Worm (Caenorhabditis elegans) whole organism, L4 larva: ENCODE measurements around the gene F38C2.1.
A peak's percentile ranks its signal among the peaks of the same experiment; 100 is the strongest.

ENCODE experiments used
- D1046.2 ChIP-seq: fragments of 200-800 bp; sonication (Bioruptor generic); IDR thresholded peaks from 2 replicates; pipeline ENCODE4 v1.3.6; 2022; ENCODE audit warnings: missing genetic modification characterization, missing compliant biosample characterization
- F37D6.2 ChIP-seq: sonication (generic microtip); optimal IDR thresholded peaks from 2 replicates; lab custom pipeline; 2016; ENCODE audit warnings: mild to moderate bottlenecking, missing genetic modification characterization, missing compliant biosample characterization
- Y5F2A.4 ChIP-seq: fragments of 200-800 bp; sonication (Bioruptor generic); optimal IDR thresholded peaks from 2 replicates; lab custom pipeline; 2018; ENCODE audit warnings: mild to moderate bottlenecking, missing genetic modification characterization, missing compliant biosample characterization
- Y75B8A.6 ChIP-seq: fragments of 200-800 bp; sonication (Bioruptor generic); IDR thresholded peaks from 2 replicates; pipeline ENCODE4 v1.3.6; 2022; ENCODE audit warnings: missing genetic modification reagents, missing genetic modification characterization, missing compliant biosample characterization
- aha-1 ChIP-seq: fragments of 150-350 bp; peaks from one replicate; lab custom pipeline; 2014; ENCODE audit warnings: missing biosample characterization, missing genetic modification characterization
- aly-2 ChIP-seq: sonication (generic microtip); optimal IDR thresholded peaks from 2 replicates; lab custom pipeline; 2018; ENCODE audit warnings: missing biosample characterization, missing genetic modification characterization
- ama-1 ChIP-seq: fragments of 150-350 bp; optimal IDR thresholded peaks from 2 replicates; lab custom pipeline; 2014; ENCODE audit warnings: inconsistent platforms, mixed read lengths
- arid-1 ChIP-seq: fragments of 200-800 bp; sonication (Bioruptor generic); conservative IDR thresholded peaks from 2 replicates; pipeline ENCODE4 v1.3.6; 2022; ENCODE audit warnings: missing genetic modification reagents, missing genetic modification characterization, missing compliant biosample characterization
- ceh-20 ChIP-seq: fragments of 200-800 bp; sonication (Bioruptor generic); IDR thresholded peaks from 2 replicates; pipeline ENCODE4 v1.3.6; 2022; ENCODE audit warnings: missing genetic modification reagents, missing genetic modification characterization, missing compliant biosample characterization
- ceh-32 ChIP-seq: sonication (generic microtip); optimal IDR thresholded peaks from 2 replicates; lab custom pipeline; 2016; ENCODE audit warnings: mild to moderate bottlenecking, missing genetic modification characterization, missing compliant biosample characterization; ENCODE audit not compliant: poor library complexity
- ceh-44 ChIP-seq: fragments of 200-800 bp; sonication (Bioruptor generic); IDR thresholded peaks from 2 replicates; pipeline ENCODE4 v1.3.6; 2022; ENCODE audit warnings: missing genetic modification reagents, missing genetic modification characterization, missing compliant biosample characterization
- ceh-82 ChIP-seq: sonication (generic microtip); optimal IDR thresholded peaks from 2 replicates; lab custom pipeline; 2017; ENCODE audit warnings: missing biosample characterization, missing genetic modification characterization
- cey-2 ChIP-seq: sonication (generic microtip); optimal IDR thresholded peaks from 3 replicates; lab custom pipeline; 2017; ENCODE audit warnings: missing genetic modification characterization, mild to moderate bottlenecking, missing compliant biosample characterization, antibody characterized with exemption, borderline replicate concordance; ENCODE audit not compliant: insufficient read depth
- ctbp-1 ChIP-seq: fragments of 200-800 bp; sonication (Bioruptor generic); IDR thresholded peaks from 2 replicates; pipeline ENCODE4 v1.3.6; 2022; ENCODE audit warnings: missing genetic modification reagents, missing genetic modification characterization, missing compliant biosample characterization
- daf-16 ChIP-seq, 3 experiments: sonication (generic microtip); optimal IDR thresholded peaks; 2 replicates each; lab custom pipeline; 2016 to 2017; ENCODE audit warnings: missing genetic modification characterization in 3 of 3, missing genetic modification reagents in 3 of 3, mild to moderate bottlenecking in 2 of 3, missing compliant biosample characterization in 2 of 3, missing biosample characterization in 1 of 3, moderate library complexity in 1 of 3
- daf-19 ChIP-seq: fragments of 200-800 bp; sonication (Bioruptor generic); conservative IDR thresholded peaks from 2 replicates; pipeline ENCODE4 v1.3.6; 2022; ENCODE audit warnings: missing genetic modification characterization, missing compliant biosample characterization
- dmd-6 ChIP-seq: fragments of 200-800 bp; sonication (Bioruptor generic); IDR thresholded peaks from 2 replicates; pipeline ENCODE4 v1.3.6; 2022; ENCODE audit warnings: missing genetic modification reagents, missing genetic modification characterization, missing compliant biosample characterization
- dve-1 ChIP-seq: sonication (generic microtip); optimal IDR thresholded peaks from 2 replicates; lab custom pipeline; 2017; ENCODE audit warnings: antibody characterized with exemption, mild to moderate bottlenecking, missing genetic modification characterization, missing compliant biosample characterization; ENCODE audit not compliant: insufficient read depth
- egl-27 ChIP-seq: sonication (generic microtip); optimal IDR thresholded peaks from 3 replicates; lab custom pipeline; 2017; ENCODE audit warnings: missing biosample characterization, missing genetic modification reagents, missing genetic modification characterization
- fkh-10 ChIP-seq: fragments of 150-350 bp; optimal IDR thresholded peaks from 2 replicates; lab custom pipeline; 2014; ENCODE audit warnings: missing biosample characterization, missing genetic modification reagents, missing genetic modification characterization
- gei-8 ChIP-seq: fragments of 200-800 bp; sonication (Bioruptor generic); optimal IDR thresholded peaks from 2 replicates; lab custom pipeline; 2018; ENCODE audit warnings: mild to moderate bottlenecking, missing genetic modification characterization, missing compliant biosample characterization
- hif-1 ChIP-seq, 2 experiments: sonication (generic microtip); optimal IDR thresholded peaks; 2 replicates each; lab custom pipeline; 2016 to 2017; ENCODE audit warnings: missing compliant biosample characterization in 2 of 2, missing genetic modification characterization in 2 of 2, missing genetic modification reagents in 2 of 2, missing genotype in 2 of 2, mild to moderate bottlenecking in 1 of 2
- hlh-11 ChIP-seq: fragments of 200-800 bp; sonication (Bioruptor generic); optimal IDR thresholded peaks from 2 replicates; lab custom pipeline; 2018; ENCODE audit warnings: mild to moderate bottlenecking, missing genetic modification characterization, missing compliant biosample characterization
- lim-7 ChIP-seq: fragments of 200-800 bp; sonication (Bioruptor generic); IDR thresholded peaks from 2 replicates; pipeline ENCODE4 v1.3.6; 2022; ENCODE audit warnings: missing genetic modification characterization, missing compliant biosample characterization
- madf-5 ChIP-seq, 2 experiments: fragments of 200-800 bp; sonication (Bioruptor generic); IDR thresholded peaks; 2 replicates each; pipeline ENCODE4 v1.3.6; 2022; ENCODE audit warnings: missing compliant biosample characterization in 2 of 2, missing genetic modification characterization in 2 of 2
- mdl-1 ChIP-seq, 2 experiments: fragments of 150-350 bp in 1 of 2; sonication (generic microtip) in 1 of 2; optimal IDR thresholded peaks; 2 replicates each; lab custom pipeline; 2014 to 2017; ENCODE audit warnings: missing biosample characterization in 2 of 2, missing genetic modification characterization in 2 of 2
- mep-1 ChIP-seq: fragments of 150-350 bp; sonication (generic microtip); optimal IDR thresholded peaks from 3 replicates; lab custom pipeline; 2014; ENCODE audit warnings: missing biosample characterization, missing genetic modification characterization
- nhr-11 ChIP-seq: fragments of 150-350 bp; optimal IDR thresholded peaks from 2 replicates; lab custom pipeline; 2014; ENCODE audit warnings: missing biosample characterization, missing genetic modification characterization
- nhr-25 ChIP-seq: sonication (generic microtip); optimal IDR thresholded peaks from 2 replicates; lab custom pipeline; 2017; ENCODE audit warnings: missing genetic modification characterization, mild to moderate bottlenecking, missing compliant biosample characterization, antibody characterized with exemption, moderate library complexity, borderline replicate concordance; ENCODE audit not compliant: insufficient read depth
- nhr-77 ChIP-seq: fragments of 150-350 bp; optimal IDR thresholded peaks from 2 replicates; lab custom pipeline; 2014; ENCODE audit warnings: missing biosample characterization, missing genetic modification characterization
- pqm-1 ChIP-seq: sonication (generic microtip); optimal IDR thresholded peaks from 2 replicates; lab custom pipeline; 2017; ENCODE audit warnings: missing biosample characterization, missing genetic modification characterization
- sdz-12 ChIP-seq: fragments of 200-800 bp; sonication (Bioruptor generic); optimal IDR thresholded peaks from 2 replicates; lab custom pipeline; 2018; ENCODE audit warnings: mild to moderate bottlenecking, missing genetic modification characterization, missing compliant biosample characterization
- set-16 ChIP-seq: fragments of 200-800 bp; sonication (Bioruptor generic); IDR thresholded peaks from 2 replicates; pipeline ENCODE4 v1.3.6; 2022; ENCODE audit warnings: missing genetic modification reagents, missing genetic modification characterization, missing compliant biosample characterization
- skn-1 ChIP-seq: fragments of 150-350 bp; optimal IDR thresholded peaks from 2 replicates; lab custom pipeline; 2014; ENCODE audit warnings: missing biosample characterization, missing genetic modification characterization
- snpc-4 ChIP-seq: fragments of 150-350 bp; optimal IDR thresholded peaks from 2 replicates; lab custom pipeline; 2014; ENCODE audit warnings: missing biosample characterization, missing genetic modification characterization
- spr-3 ChIP-seq: fragments of 200-800 bp; sonication (Bioruptor generic); optimal IDR thresholded peaks from 2 replicates; lab custom pipeline; 2018; ENCODE audit warnings: mild to moderate bottlenecking, missing genetic modification characterization, missing compliant biosample characterization
- tag-97 ChIP-seq: fragments of 200-800 bp; sonication (Bioruptor generic); IDR thresholded peaks from 2 replicates; pipeline ENCODE4 v1.3.6; 2022; ENCODE audit warnings: missing genetic modification characterization, missing compliant biosample characterization
- tra-1 ChIP-seq: fragments of 200-800 bp; sonication (Bioruptor generic); IDR thresholded peaks from 2 replicates; pipeline ENCODE4 v1.3.6; 2022; ENCODE audit warnings: missing genetic modification reagents, missing genetic modification characterization, missing compliant biosample characterization
- unc-39 ChIP-seq: sonication (generic microtip); optimal IDR thresholded peaks from 2 replicates; lab custom pipeline; 2017; ENCODE audit warnings: missing biosample characterization, missing genetic modification characterization
- unc-62 ChIP-seq, 3 experiments: fragments of 150-350 bp in 1 of 3; sonication (generic microtip); optimal IDR thresholded peaks in 2 of 3; peaks in 1 of 3; 1 replicate in 1 of 3; 2 replicates in 2 of 3; lab custom pipeline; 2014 to 2017; ENCODE audit warnings: missing biosample characterization in 3 of 3, missing genetic modification characterization in 3 of 3, missing genetic modification reagents in 3 of 3, missing genotype in 1 of 3
- vab-7 ChIP-seq: fragments of 200-800 bp; sonication (Bioruptor generic); IDR thresholded peaks from 2 replicates; pipeline ENCODE4 v1.3.6; 2022; ENCODE audit warnings: missing genetic modification reagents, missing genetic modification characterization, missing compliant biosample characterization
- zfp-2 ChIP-seq: sonication (generic microtip); optimal IDR thresholded peaks from 2 replicates; lab custom pipeline; 2016; ENCODE audit warnings: mild to moderate bottlenecking, missing genetic modification characterization, missing compliant biosample characterization
- zfp-3 ChIP-seq: fragments of 200-800 bp; sonication (Bioruptor generic); conservative IDR thresholded peaks from 2 replicates; pipeline ENCODE4 v1.3.6; 2022; ENCODE audit warnings: missing genetic modification reagents, missing genetic modification characterization, missing compliant biosample characterization
- zip-11 ChIP-seq: fragments of 200-800 bp; sonication (Bioruptor generic); IDR thresholded peaks from 2 replicates; pipeline ENCODE4 v1.3.6; 2022; ENCODE audit warnings: missing genetic modification characterization, missing compliant biosample characterization

The F38C2.1 gene

ce11 chrIV:16247131-16247530 is at the start of gene F38C2.1:
TSS of gene F38C2.1 (plus strand) at chrIV:16247431.
- no peak for TF ChIP-seq aly-2 (tag; lab: Kevin White, UChicago)
- no peak for TF ChIP-seq D1046.2 (GFP tag; lab: Robert Waterston, UW)
- TF ChIP-seq set-16, result no peak
- no peak for TF ChIP-seq ceh-82
- TF ChIP-seq snpc-4 (tag; lab: Kevin White, UChicago), result no peak
- no peak for TF ChIP-seq arid-1
- no peak for TF ChIP-seq zfp-3 (GFP tag; lab: Robert Waterston, UW)
- TF ChIP-seq unc-39, result no peak
- no peak for TF ChIP-seq sdz-12 (GFP tag; lab: Kevin White, UChicago)
- no peak for TF ChIP-seq madf-5 (GFP tag; IDR thresholded peaks at IDR 0.05; lab: Robert Waterston, UW)
- TF ChIP-seq egl-27 (tag; lab: Kevin White, UChicago), result no peak
- no peak for TF ChIP-seq skn-1 (tag; lab: Kevin White, UChicago)
- no peak for TF ChIP-seq gei-8

ce11 chrIV:16199831-16200230 is 47.4 kb upstream of the F38C2.1 start:
- TF ChIP-seq unc-62 (GFP tag; optimal IDR thresholded peaks at IDR 0.05 in 1 of 2; lab: Kevin White, UChicago) (peak in 1 of 2 experiments; percentile 96), unc-62 (tag; optimal IDR thresholded peaks at IDR 0.05; lab: Kevin White, UChicago) (no peak), vab-7 (GFP tag; lab: Robert Waterston, UW) (no peak), ceh-44 (GFP tag; lab: Robert Waterston, UW) (no peak), nhr-25 (tag; lab: Kevin White, UChicago) (no peak), zip-11 (no peak), aha-1 (peak; percentile 20)

ce11 chrIV:16202074-16202473 is 45.2 kb upstream of the F38C2.1 start, which contains the start of gene H25K10.1:
TSS of gene H25K10.1 (plus strand) at chrIV:16202374.
- TF ChIP-seq nhr-25 (tag; lab: Kevin White, UChicago), result no peak
- peak in 1 of 2 experiments; percentile 27 for TF ChIP-seq unc-62 (GFP tag; optimal IDR thresholded peaks at IDR 0.05 in 1 of 2; lab: Kevin White, UChicago)
- TF ChIP-seq unc-62 (tag; optimal IDR thresholded peaks at IDR 0.05; lab: Kevin White, UChicago), result no peak

DNA sequence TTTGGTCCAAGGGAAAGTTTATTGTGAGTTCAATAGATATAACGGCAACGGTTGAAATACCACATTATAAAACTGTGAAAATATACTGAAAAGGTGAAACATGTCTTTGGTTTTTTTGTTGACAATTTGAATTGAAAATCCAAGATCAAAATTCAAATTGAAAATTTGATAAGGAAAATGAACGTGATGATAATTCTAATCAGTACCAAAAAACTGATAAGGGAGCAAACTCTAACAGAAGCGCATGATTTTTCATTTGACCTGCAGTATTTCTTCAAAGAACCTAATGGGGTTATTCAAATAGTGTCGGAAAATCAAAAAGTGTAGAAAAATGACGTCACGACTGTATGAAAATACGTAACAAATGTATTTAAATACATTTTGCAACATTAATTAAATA is 43.9 kb upstream of the F38C2.1 start:
- no peak for TF ChIP-seq daf-19 (GFP tag; lab: Robert Waterston, UW)
- TF ChIP-seq daf-16 (GFP tag; optimal IDR thresholded peaks at IDR 0.05; lab: Kevin White, UChicago), result no peak
- peak; percentile 69 for TF ChIP-seq daf-16 (tag; optimal IDR thresholded peaks at IDR 0.05; lab: Kevin White, UChicago)
- no peak for TF ChIP-seq hlh-11 (tag; lab: Kevin White, UChicago)
- TF ChIP-seq tra-1, result no peak
- no peak for TF ChIP-seq lim-7 (GFP tag; lab: Robert Waterston, UW)
- TF ChIP-seq F37D6.2 (tag; lab: Kevin White, UChicago), result no peak
- TF ChIP-seq nhr-11 (tag; lab: Kevin White, UChicago), result no peak
- TF ChIP-seq nhr-77 (tag; lab: Kevin White, UChicago), result peak; percentile 1
- no peak for TF ChIP-seq ceh-20 (GFP tag; lab: Robert Waterston, UW)
- TF ChIP-seq fkh-10 (GFP tag; lab: Kevin White, UChicago), result no peak
- TF ChIP-seq spr-3 (GFP tag; lab: Kevin White, UChicago), result no peak
- no peak for TF ChIP-seq skn-1 (tag; lab: Kevin White, UChicago)
- TF ChIP-seq cey-2, result no peak
- TF ChIP-seq zfp-2 (tag; lab: Kevin White, UChicago), result no peak
- no peak for TF ChIP-seq mep-1
- peak in 1 of 2 experiments; percentile 27 for TF ChIP-seq mdl-1 (tag; optimal IDR thresholded peaks at IDR 0.05; lab: Kevin White, UChicago)
- peak; percentile 83 for TF ChIP-seq pqm-1
- TF ChIP-seq tag-97 (GFP tag; lab: Robert Waterston, UW), result no peak
- peak; percentile 63 for TF ChIP-seq dve-1 (tag; lab: Kevin White, UChicago)
- TF ChIP-seq gei-8, result no peak
- no peak for TF ChIP-seq ctbp-1 (GFP tag; lab: Robert Waterston, UW)
- no peak for TF ChIP-seq Y5F2A.4
- no peak for TF ChIP-seq aly-2 (tag; lab: Kevin White, UChicago)
- peak; percentile 92 for TF ChIP-seq dmd-6 (GFP tag; lab: Robert Waterston, UW)
- no peak for TF ChIP-seq hif-1 (tag; optimal IDR thresholded peaks at IDR 0.05; lab: Kevin White, UChicago)
- no peak for TF ChIP-seq ceh-32 (tag; lab: Kevin White, UChicago)
- no peak for TF ChIP-seq Y75B8A.6 (GFP tag; lab: Robert Waterston, UW)
- TF ChIP-seq ama-1 (lab: Kevin White, UChicago), result no peak
- TF ChIP-seq ceh-82, result no peak
